Fruit fly (Drosophila melanogaster): ENCODE data around the gene CG13901.

CG13901 gene

DNA sequence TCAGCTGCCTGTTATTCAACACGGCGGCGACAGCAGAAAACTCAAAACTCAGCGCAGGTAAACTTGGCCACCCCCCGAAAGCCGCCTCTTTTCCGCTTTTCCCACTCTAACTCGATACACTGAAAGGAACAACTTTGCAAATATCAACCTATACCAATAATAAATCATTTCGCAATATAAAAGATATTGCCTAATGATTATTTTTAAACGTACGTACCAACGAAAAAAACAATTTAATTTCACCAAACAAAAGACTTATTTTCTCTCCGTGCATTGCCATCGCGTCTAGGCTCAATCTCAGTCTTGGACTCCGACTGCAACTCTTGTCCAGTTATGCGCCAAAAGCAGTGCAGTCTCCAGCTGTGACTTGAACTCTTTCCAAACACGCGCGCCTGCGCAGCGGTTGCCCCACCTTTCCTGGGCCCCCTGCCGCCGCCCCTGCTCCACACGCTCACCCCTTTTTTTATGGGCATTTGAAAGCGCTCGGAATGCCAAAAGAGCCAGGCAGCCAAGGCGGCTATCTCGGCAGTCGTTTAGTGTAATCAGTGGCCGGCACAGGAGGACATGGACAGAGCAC lies 31.9 kb downstream of the CG13901 start (continued):
- peak; percentile 23; the same call in 1 of the 2 replicates for TF ChIP-seq CG32532 (GFP tag; IDR thresholded peaks at IDR 0.05)
- peak; percentile 38 for TF ChIP-seq tap (tag; optimal IDR thresholded peaks at IDR 0.05)
- TF ChIP-seq Vsx1 (GFP tag; optimal IDR thresholded peaks at IDR 0.05) = peak; percentile 25
- peak; percentile 58; the same call in 1 of the 3 replicates for TF ChIP-seq gce (GFP tag; IDR thresholded peaks at IDR 0.05)
- no peak for TF ChIP-seq yki (optimal IDR thresholded peaks at IDR 0.05)
- TF ChIP-seq pum (GFP tag; optimal IDR thresholded peaks at IDR 0.05) = peak; percentile 43
- peak; percentile 8 for TF ChIP-seq Kr (GFP tag; optimal IDR thresholded peaks at IDR 0.05)
- TF ChIP-seq mam (GFP tag; optimal IDR thresholded peaks at IDR 0.05) = peak; percentile 37
- TF ChIP-seq crol (GFP tag; IDR thresholded peaks at IDR 0.05) = peak; percentile 59
- TF ChIP-seq gcm (GFP tag; optimal IDR thresholded peaks at IDR 0.05) = peak; percentile 57
- TF ChIP-seq Opbp (GFP tag; IDR thresholded peaks at IDR 0.05; ENCODE audit: partially characterized antibody) = no peak
- no peak for TF ChIP-seq vnd (GFP tag; IDR thresholded peaks at IDR 0.05; ENCODE audit: partially characterized antibody)
- peak; percentile 17 for TF ChIP-seq CG13624 (GFP tag; optimal IDR thresholded peaks at IDR 0.05)
- peak; percentile 49 to 62 for TF ChIP-seq chif (GFP tag; optimal IDR thresholded peaks at IDR 0.05)
- peak; percentile 39 for TF ChIP-seq jumu (GFP tag; optimal IDR thresholded peaks at IDR 0.05)
- peak; percentile 6 for TF ChIP-seq CG2116 (GFP tag; optimal IDR thresholded peaks at IDR 0.05)
- TF ChIP-seq row (GFP tag; IDR thresholded peaks at IDR 0.05) = peak; percentile 45; the same call in 1 of the 3 replicates
- no peak for TF ChIP-seq chinmo (GFP tag; IDR thresholded peaks at IDR 0.05; ENCODE audit: partially characterized antibody)
- peak; percentile 40 for TF ChIP-seq nau (GFP tag; optimal IDR thresholded peaks at IDR 0.05)
- peak; percentile 13 for TF ChIP-seq Ets65A (GFP tag)
- TF ChIP-seq inv (GFP tag; IDR thresholded peaks at IDR 0.05; ENCODE audit: partially characterized antibody) = no peak
- no peak for TF ChIP-seq CTCF (GFP tag; optimal IDR thresholded peaks at IDR 0.05)
- peak; percentile 29 for TF ChIP-seq slp2 (GFP tag; optimal IDR thresholded peaks at IDR 0.05)
- TF ChIP-seq ewg (GFP tag; optimal IDR thresholded peaks at IDR 0.05) = peak; percentile 71
- TF ChIP-seq zf30C (GFP tag; optimal IDR thresholded peaks at IDR 0.05) = no peak
- peak; percentile 54 for TF ChIP-seq CG12391 (tag; optimal IDR thresholded peaks at IDR 0.05)
- TF ChIP-seq phol (tag; optimal IDR thresholded peaks at IDR 0.05) = peak; percentile 78
- TF ChIP-seq Med (GFP tag) = peak; percentile 91
- TF ChIP-seq repo (GFP tag; optimal IDR thresholded peaks at IDR 0.05) = peak; percentile 40
- no peak for TF ChIP-seq NfI (GFP tag; optimal IDR thresholded peaks at IDR 0.05)
- TF ChIP-seq fru (optimal IDR thresholded peaks at IDR 0.05) = no peak
- TF ChIP-seq croc (GFP tag; conservative IDR thresholded peaks at IDR 0.05) = peak; percentile 32; the same call in 1 of the 3 replicates
- peak; percentile 8 for TF ChIP-seq CG6654 (GFP tag; optimal IDR thresholded peaks at IDR 0.05)
- TF ChIP-seq chn (GFP tag; optimal IDR thresholded peaks at IDR 0.05) = peak; percentile 50
- peak; percentile 17 for TF ChIP-seq CG6254 (GFP tag; optimal IDR thresholded peaks at IDR 0.05)
- no peak for TF ChIP-seq zfh2 (GFP tag; optimal IDR thresholded peaks at IDR 0.05)
- TF ChIP-seq az2 (GFP tag; optimal IDR thresholded peaks at IDR 0.05) = peak; percentile 59
- 0 out of 2 replicates have a peak, but pooled peaks have one; percentile 7 for TF ChIP-seq gt (GFP tag; IDR thresholded peaks at IDR 0.05)
- 0 out of 2 replicates have a peak, but pooled peaks have one; percentile 26 for TF ChIP-seq CG11247 (GFP tag; IDR thresholded peaks at IDR 0.05)
- peak; percentile 42; the same call in 1 of the 2 replicates for TF ChIP-seq CG9215 (GFP tag; IDR thresholded peaks at IDR 0.05)
- peak; percentile 58; the same call in 2 of the 3 replicates for TF ChIP-seq otp (GFP tag; IDR thresholded peaks at IDR 0.05)
- TF ChIP-seq esg (GFP tag; conservative IDR thresholded peaks at IDR 0.05) = peak; percentile 36; the same call in 1 of the 2 replicates
- TF ChIP-seq vfl (GFP tag; optimal IDR thresholded peaks at IDR 0.05) = no peak
- TF ChIP-seq CG43689 (GFP tag; IDR thresholded peaks at IDR 0.05) = 0 out of 2 replicates have a peak, but pooled peaks have one; percentile 8
- TF ChIP-seq CG11093 (GFP tag; IDR thresholded peaks at IDR 0.05) = no peak
- peak; percentile 55 for TF ChIP-seq CG32772 (GFP tag; IDR thresholded peaks at IDR 0.05)
- TF ChIP-seq Ssrp (tag; optimal IDR thresholded peaks at IDR 0.05) = peak; percentile 33
- peak; percentile 25 for TF ChIP-seq caup (GFP tag; optimal IDR thresholded peaks at IDR 0.05; ENCODE audit: severe bottlenecking)
- no peak for TF ChIP-seq Ada2b (GFP tag; IDR thresholded peaks at IDR 0.05)
- TF ChIP-seq dmrt11E (tag; optimal IDR thresholded peaks at IDR 0.05) = peak; percentile 75
- TF ChIP-seq mld (GFP tag; IDR thresholded peaks at IDR 0.05; ENCODE audit: partially characterized antibody) = no peak

All from whole organism, embryonic.